Worm (Caenorhabditis elegans) whole organism, young adult: ENCODE data around the gene algn-9.

ENCODE experiments used
- B0336.3 ChIP-seq: fragments of 200-800 bp; sonication (Bioruptor generic); IDR thresholded peaks from 2 replicates; pipeline ENCODE4 v1.3.6; 2022; ENCODE audit warnings: missing genetic modification characterization, missing compliant biosample characterization
- F57C9.4 ChIP-seq: sonication (generic microtip); optimal IDR thresholded peaks from 2 replicates; lab custom pipeline; 2017; ENCODE audit warnings: mild to moderate bottlenecking, missing genetic modification characterization, missing compliant biosample characterization
- Y56A3A.18 ChIP-seq: fragments of 200-800 bp; sonication (Bioruptor generic); IDR thresholded peaks from 2 replicates; pipeline ENCODE4 v1.3.6; 2022; ENCODE audit warnings: missing genetic modification reagents, missing genetic modification characterization, missing compliant biosample characterization
- ZK185.1 ChIP-seq: sonication (generic microtip); optimal IDR thresholded peaks from 2 replicates; lab custom pipeline; 2016; ENCODE audit warnings: mild to moderate bottlenecking, missing genetic modification characterization, missing compliant biosample characterization; ENCODE audit not compliant: poor library complexity, severe bottlenecking
- athp-1 ChIP-seq: sonication (generic microtip); optimal IDR thresholded peaks from 2 replicates; lab custom pipeline; 2017; ENCODE audit warnings: mild to moderate bottlenecking, missing genetic modification characterization, missing compliant biosample characterization
- attf-3 ChIP-seq: fragments of 200-800 bp; sonication (Bioruptor generic); conservative IDR thresholded peaks from 2 replicates; pipeline ENCODE4 v1.3.6; 2022; ENCODE audit warnings: missing genetic modification reagents, missing genetic modification characterization, missing compliant biosample characterization
- bed-1 ChIP-seq: fragments of 200-800 bp; sonication (Bioruptor generic); IDR thresholded peaks from 2 replicates; pipeline ENCODE4 v1.3.6; 2022; ENCODE audit warnings: missing genetic modification reagents, missing genetic modification characterization, missing compliant biosample characterization
- bed-2 ChIP-seq: fragments of 200-800 bp; sonication (Bioruptor generic); IDR thresholded peaks from 2 replicates; pipeline ENCODE4 v1.3.6; 2022; ENCODE audit warnings: missing genetic modification reagents, missing genetic modification characterization, missing compliant biosample characterization
- ccch-3 ChIP-seq: fragments of 200-800 bp; sonication (Bioruptor generic); optimal IDR thresholded peaks from 2 replicates; lab custom pipeline; 2018; ENCODE audit warnings: mild to moderate bottlenecking, missing genetic modification characterization, missing compliant biosample characterization
- ceh-100 ChIP-seq: fragments of 200-800 bp; sonication (Bioruptor generic); IDR thresholded peaks from 2 replicates; pipeline ENCODE4 v1.3.6; 2022; ENCODE audit warnings: missing genetic modification reagents, missing genetic modification characterization, missing compliant biosample characterization
- chd-7 ChIP-seq: sonication (generic microtip); optimal IDR thresholded peaks from 2 replicates; lab custom pipeline; 2016; ENCODE audit warnings: mild to moderate bottlenecking, missing genetic modification characterization, moderate library complexity, missing compliant biosample characterization
- dox-1 ChIP-seq: fragments of 200-800 bp; sonication (Bioruptor generic); IDR thresholded peaks from 2 replicates; pipeline ENCODE4 v1.3.6; 2022; ENCODE audit warnings: missing genetic modification reagents, missing genetic modification characterization, missing compliant biosample characterization
- dpff-1 ChIP-seq: sonication (generic microtip); optimal IDR thresholded peaks from 2 replicates; lab custom pipeline; 2017; ENCODE audit warnings: mild to moderate bottlenecking, missing genetic modification characterization, missing compliant biosample characterization
- ekl-4 ChIP-seq: fragments of 200-800 bp; sonication (Bioruptor generic); IDR thresholded peaks from 2 replicates; pipeline ENCODE4 v1.3.6; 2022; ENCODE audit warnings: missing genetic modification reagents, missing genetic modification characterization, missing compliant biosample characterization
- him-1 ChIP-seq: sonication (generic microtip); optimal IDR thresholded peaks from 2 replicates; lab custom pipeline; 2016; ENCODE audit warnings: missing genotype, missing genetic modification reagents, missing genetic modification characterization, missing compliant biosample characterization
- hlh-26 ChIP-seq: fragments of 200-800 bp; sonication (Bioruptor generic); conservative IDR thresholded peaks from 2 replicates; pipeline ENCODE4 v1.3.6; 2022; ENCODE audit warnings: missing genetic modification reagents, missing genetic modification characterization, missing compliant biosample characterization
- let-526 ChIP-seq: fragments of 200-800 bp; sonication (Bioruptor generic); IDR thresholded peaks from 2 replicates; pipeline ENCODE4 v1.3.6; 2022; ENCODE audit warnings: missing genetic modification reagents, missing genetic modification characterization, missing compliant biosample characterization
- let-607 ChIP-seq, 2 experiments: fragments of 200-800 bp in 1 of 2; sonication (Bioruptor generic) in 1 of 2; sonication (generic microtip) in 1 of 2; optimal IDR thresholded peaks; 2 replicates each; lab custom pipeline; 2016 to 2018; ENCODE audit warnings: mild to moderate bottlenecking in 2 of 2, missing compliant biosample characterization in 2 of 2, missing genetic modification characterization in 2 of 2, moderate library complexity in 2 of 2, missing genotype in 1 of 2
- lin-40 ChIP-seq: sonication (generic microtip); optimal IDR thresholded peaks from 2 replicates; lab custom pipeline; 2016; ENCODE audit warnings: missing genetic modification characterization, mild to moderate bottlenecking, missing compliant biosample characterization, missing genotype, missing genetic modification reagents
- lin-54 ChIP-seq: fragments of 200-800 bp; sonication (Bioruptor generic); optimal IDR thresholded peaks from 2 replicates; lab custom pipeline; 2018; ENCODE audit warnings: mild to moderate bottlenecking, missing genetic modification characterization, missing compliant biosample characterization
- lir-1 ChIP-seq: fragments of 200-800 bp; sonication (Bioruptor generic); conservative IDR thresholded peaks from 2 replicates; pipeline ENCODE4 v1.3.6; 2022; ENCODE audit warnings: missing genetic modification reagents, missing genetic modification characterization, missing compliant biosample characterization
- lsy-27 ChIP-seq: sonication (generic microtip); optimal IDR thresholded peaks from 2 replicates; lab custom pipeline; 2017; ENCODE audit warnings: missing genetic modification characterization, mild to moderate bottlenecking, missing compliant biosample characterization, antibody characterized with exemption, missing genotype, borderline replicate concordance; ENCODE audit not compliant: insufficient read depth
- madf-3 ChIP-seq: fragments of 200-800 bp; sonication (Bioruptor generic); IDR thresholded peaks from 2 replicates; pipeline ENCODE4 v1.3.6; 2022; ENCODE audit warnings: missing genetic modification reagents, missing genetic modification characterization, missing compliant biosample characterization
- madf-6 ChIP-seq: fragments of 200-800 bp; sonication (Bioruptor generic); IDR thresholded peaks from 2 replicates; pipeline ENCODE4 v1.3.6; 2022; ENCODE audit warnings: missing genetic modification reagents, missing genetic modification characterization, missing compliant biosample characterization
- mel-28 ChIP-seq: sonication (generic microtip); optimal IDR thresholded peaks from 2 replicates; lab custom pipeline; 2016; ENCODE audit warnings: borderline replicate concordance, mild to moderate bottlenecking, missing genetic modification characterization, missing compliant biosample characterization
- nfya-1 ChIP-seq: sonication (generic microtip); optimal IDR thresholded peaks from 2 replicates; lab custom pipeline; 2017; ENCODE audit warnings: antibody characterized with exemption, missing compliant biosample characterization, missing genetic modification characterization, borderline replicate concordance; ENCODE audit not compliant: insufficient read depth
- nfya-2 ChIP-seq: fragments of 200-800 bp; sonication (Bioruptor generic); IDR thresholded peaks from 2 replicates; pipeline ENCODE4 v1.3.6; 2022; ENCODE audit warnings: missing genetic modification reagents, missing genetic modification characterization, missing compliant biosample characterization
- nhr-120 ChIP-seq: fragments of 200-800 bp; sonication (Bioruptor generic); IDR thresholded peaks from 2 replicates; pipeline ENCODE4 v1.3.6; 2022; ENCODE audit warnings: missing genetic modification characterization, missing compliant biosample characterization
- nhr-27 ChIP-seq: fragments of 200-800 bp; sonication (Bioruptor generic); optimal IDR thresholded peaks from 2 replicates; lab custom pipeline; 2018; ENCODE audit warnings: mild to moderate bottlenecking, missing genetic modification characterization, moderate library complexity, missing compliant biosample characterization
- pbrm-1 ChIP-seq: fragments of 200-800 bp; sonication (Bioruptor generic); IDR thresholded peaks from 2 replicates; pipeline ENCODE4 v1.3.6; 2022; ENCODE audit warnings: missing genetic modification reagents, missing genetic modification characterization, missing compliant biosample characterization
- rcor-1 ChIP-seq: fragments of 200-800 bp; sonication (Bioruptor generic); IDR thresholded peaks from 2 replicates; pipeline ENCODE4 v1.3.6; 2022; ENCODE audit warnings: missing genetic modification reagents, missing genetic modification characterization, missing compliant biosample characterization
- rec-8 ChIP-seq, 2 experiments: sonication (generic microtip); optimal IDR thresholded peaks; 2 replicates each; lab custom pipeline; 2016; ENCODE audit warnings: mild to moderate bottlenecking in 2 of 2, missing genetic modification characterization in 2 of 2, missing genetic modification reagents in 2 of 2, missing genotype in 2 of 2, missing biosample characterization in 1 of 2, missing compliant biosample characterization in 1 of 2, moderate library complexity in 1 of 2
- rpc-1 ChIP-seq, 2 experiments: fragments of 150-350 bp in 1 of 2; sonication (generic microtip) in 1 of 2; optimal IDR thresholded peaks; 2 replicates each; lab custom pipeline; 2014 to 2018; ENCODE audit warnings: missing biosample characterization in 1 of 2, missing genetic modification characterization in 1 of 2, missing genetic modification reagents in 1 of 2, missing genotype in 1 of 2
- sdz-38 ChIP-seq: sonication (generic microtip); optimal IDR thresholded peaks from 2 replicates; lab custom pipeline; 2016; ENCODE audit warnings: missing genotype, missing genetic modification characterization, missing compliant biosample characterization
- snpc-3.4 ChIP-seq: sonication (generic microtip); optimal IDR thresholded peaks from 2 replicates; lab custom pipeline; 2017; ENCODE audit warnings: missing genetic modification characterization, mild to moderate bottlenecking, missing compliant biosample characterization, antibody characterized with exemption, moderate library complexity, missing genotype, missing genetic modification reagents
- snpc-4 ChIP-seq, 5 experiments: fragments of 150-350 bp in 1 of 5; sonication (generic microtip) in 4 of 5; optimal IDR thresholded peaks; 2 replicates each; lab custom pipeline; 2014 to 2018; ENCODE audit warnings: missing genetic modification characterization in 5 of 5, missing biosample characterization in 3 of 5, antibody characterized with exemption in 2 of 5, mild to moderate bottlenecking in 2 of 5, missing compliant biosample characterization in 2 of 5, missing genotype in 2 of 5, moderate library complexity in 2 of 5, missing genetic modification reagents in 1 of 5
- unc-130 ChIP-seq: sonication (generic microtip); optimal IDR thresholded peaks from 2 replicates; lab custom pipeline; 2016; ENCODE audit warnings: missing genetic modification reagents, missing genetic modification characterization, missing compliant biosample characterization
- unc-62 ChIP-seq: fragments of 150-350 bp; optimal IDR thresholded peaks from 2 replicates; lab custom pipeline; 2014; ENCODE audit warnings: missing biosample characterization, missing genetic modification reagents, missing genetic modification characterization
- xnd-1 ChIP-seq: sonication (generic microtip); optimal IDR thresholded peaks from 2 replicates; lab custom pipeline; 2016; ENCODE audit warnings: missing genotype, missing genetic modification reagents, missing genetic modification characterization, missing compliant biosample characterization
- zfh-2 ChIP-seq: fragments of 200-800 bp; sonication (Bioruptor generic); conservative IDR thresholded peaks from 2 replicates; pipeline ENCODE4 v1.3.6; 2022; ENCODE audit warnings: missing genetic modification reagents, missing genetic modification characterization, missing compliant biosample characterization
- ztf-18 ChIP-seq: sonication (generic microtip); optimal IDR thresholded peaks from 2 replicates; lab custom pipeline; 2016; ENCODE audit warnings: missing genotype, mild to moderate bottlenecking, missing genetic modification characterization, missing compliant biosample characterization

The algn-9 gene

ce11 chrII:10612743-10613142, 28.6 kb downstream of the algn-9 start, which contains the start of gene C14A4.12:
Gene C14A4.12 (plus strand): TSS chrII:10613043.
- TF ChIP-seq ccch-3 (GFP tag; lab: Kevin White, UChicago) (no peak), athp-1 (tag; lab: Kevin White, UChicago) (no peak), xnd-1 (no peak), madf-6 (no peak), Y56A3A.18 (no peak), nhr-120 (GFP tag; lab: Robert Waterston, UW) (no peak), let-526 (GFP tag; lab: Robert Waterston, UW) (no peak), bed-1 (GFP tag; lab: Robert Waterston, UW) (no peak), snpc-3.4 (no peak), sdz-38 (no peak), lin-40 (tag; lab: Kevin White, UChicago) (no peak), ZK185.1 (no peak), nfya-1 (no peak), let-607 (tag; optimal IDR thresholded peaks at IDR 0.05; lab: Kevin White, UChicago) (no peak), attf-3 (GFP tag; lab: Robert Waterston, UW) (no peak), ekl-4 (GFP tag; lab: Robert Waterston, UW) (no peak), unc-62 (GFP tag; lab: Kevin White, UChicago) (no peak)

- TF ChIP-seq athp-1 (tag; lab: Kevin White, UChicago) (no peak), lir-1 (GFP tag; lab: Robert Waterston, UW) (no peak), chd-7 (tag; lab: Kevin White, UChicago) (no peak), lin-54 (GFP tag; lab: Kevin White, UChicago) (no peak), bed-2 (GFP tag; lab: Robert Waterston, UW) (no peak), B0336.3 (GFP tag; lab: Robert Waterston, UW) (no peak), hlh-26 (GFP tag; lab: Robert Waterston, UW) (no peak), ZK185.1 (no peak), nfya-1 (no peak), nfya-2 (GFP tag; lab: Robert Waterston, UW) (no peak), rec-8 (tag; optimal IDR thresholded peaks at IDR 0.05; lab: Kevin White, UChicago) (no peak), unc-130 (GFP tag; lab: Kevin White, UChicago) (no peak), him-1 (tag; lab: Kevin White, UChicago) (no peak), dox-1 (GFP tag; lab: Robert Waterston, UW) (no peak), ceh-100 (no peak), snpc-4 (GFP tag; optimal IDR thresholded peaks at IDR 0.05; lab: Kevin White, UChicago) (no peak), snpc-4 (tag; optimal IDR thresholded peaks at IDR 0.05; lab: Kevin White, UChicago) (no peak)
These were observed 34.0 kb downstream of the algn-9 start, which contains the start of gene C14A4.13 for ce11 chrII:10618157-10618556. Gene C14A4.13 (plus strand): TSS chrII:10618457.

ce11 chrII:10621965-10622364, 37.8 kb downstream of the algn-9 start, which contains the start of gene cutl-9:
Gene cutl-9 (plus strand): TSS chrII:10622265.
- TF ChIP-seq mel-28 (tag; lab: Kevin White, UChicago) (no peak), unc-130 (GFP tag; lab: Kevin White, UChicago) (no peak), rpc-1 (optimal IDR thresholded peaks at IDR 0.05; lab: Kevin White, UChicago) (no peak), rpc-1 (tag; optimal IDR thresholded peaks at IDR 0.05; lab: Kevin White, UChicago) (no peak), xnd-1 (no peak), pbrm-1 (GFP tag; lab: Robert Waterston, UW) (no peak), ZK185.1 (no peak), lsy-27 (no peak), F57C9.4 (tag; lab: Kevin White, UChicago) (no peak), unc-62 (GFP tag; lab: Kevin White, UChicago) (no peak), nhr-27 (tag; lab: Kevin White, UChicago) (no peak), athp-1 (tag; lab: Kevin White, UChicago) (no peak), dpff-1 (no peak), ztf-18 (tag; lab: Kevin White, UChicago) (no peak), madf-3 (GFP tag; lab: Robert Waterston, UW) (no peak), ccch-3 (GFP tag; lab: Kevin White, UChicago) (no peak), zfh-2 (GFP tag; lab: Robert Waterston, UW) (no peak), rcor-1 (GFP tag; lab: Robert Waterston, UW) (no peak), let-607 (tag; optimal IDR thresholded peaks at IDR 0.05; lab: Kevin White, UChicago) (no peak)
- TF ChIP-seq, all 124 proteins: peak for 0
